Worm (Caenorhabditis elegans) whole organism, midembryonic: ENCODE measurements around the gene col-80.

Experiments
- T22C8.4 ChIP-seq: fragments of 200-800 bp; sonication (Bioruptor generic); IDR thresholded peaks from 2 replicates; pipeline ENCODE4 v1.3.6; 2022; ENCODE audit warnings: missing genetic modification characterization, missing compliant biosample characterization
- cog-1 ChIP-seq: sonication (generic microtip); optimal IDR thresholded peaks from 2 replicates; lab custom pipeline; 2016; ENCODE audit warnings: missing genetic modification characterization, missing compliant biosample characterization
- flt-1 ChIP-seq: fragments of 200-800 bp; sonication (Bioruptor generic); IDR thresholded peaks from 2 replicates; pipeline ENCODE4 v1.3.6; 2022; ENCODE audit warnings: missing genetic modification characterization, missing compliant biosample characterization
- klf-2 ChIP-seq: fragments of 200-800 bp; sonication (Bioruptor generic); conservative IDR thresholded peaks from 2 replicates; pipeline ENCODE4 v1.3.6; 2022; ENCODE audit warnings: missing genetic modification reagents, missing genetic modification characterization, missing compliant biosample characterization
- med-1 ChIP-seq: sonication (generic microtip); optimal IDR thresholded peaks from 2 replicates; lab custom pipeline; 2017; ENCODE audit warnings: missing genetic modification characterization, mild to moderate bottlenecking, missing compliant biosample characterization, antibody characterized with exemption, missing genetic modification reagents; ENCODE audit not compliant: insufficient read depth
- ref-1 ChIP-seq: fragments of 200-800 bp; sonication (Bioruptor generic); conservative IDR thresholded peaks from 2 replicates; pipeline ENCODE4 v1.3.6; 2022; ENCODE audit warnings: missing genetic modification reagents, missing genetic modification characterization, missing compliant biosample characterization
- tab-1 ChIP-seq: fragments of 200-800 bp; sonication (Bioruptor generic); IDR thresholded peaks from 2 replicates; pipeline ENCODE4 v1.3.6; 2022; ENCODE audit warnings: missing genetic modification characterization, missing compliant biosample characterization
- ztf-23 ChIP-seq: fragments of 200-800 bp; sonication (Bioruptor generic); IDR thresholded peaks from 2 replicates; pipeline ENCODE4 v1.3.6; 2022; ENCODE audit warnings: missing genetic modification reagents, missing genetic modification characterization, missing compliant biosample characterization
- ztf-29 ChIP-seq: fragments of 200-800 bp; sonication (Bioruptor generic); IDR thresholded peaks from 2 replicates; pipeline ENCODE4 v1.3.6; 2022; ENCODE audit warnings: missing genetic modification reagents, missing genetic modification characterization, missing compliant biosample characterization

col-80 gene

ce11 chrII:10706901-10707300, at the start of gene col-80:
TSS of gene col-80 (plus strand) at chrII:10707201.
- TF ChIP-seq ztf-29 (GFP tag; lab: Robert Waterston, UW) (no peak), T22C8.4 (no peak), ztf-23 (no peak), cog-1 (tag; lab: Kevin White, UChicago) (no peak), flt-1 (no peak), tab-1 (GFP tag; lab: Robert Waterston, UW) (no peak), ref-1 (GFP tag; lab: Robert Waterston, UW) (no peak), klf-2 (GFP tag; lab: Robert Waterston, UW) (no peak), med-1 (GFP tag; lab: Kevin White, UChicago) (no peak)

ce11 chrII:10657632-10658108, 49.3 kb upstream of the col-80 start, which contains the start of gene lact-3:
TSS of gene lact-3 (minus strand) at chrII:10657682.
- TF ChIP-seq T22C8.4 (no peak), cog-1 (tag; lab: Kevin White, UChicago) (no peak), tab-1 (GFP tag; lab: Robert Waterston, UW) (no peak), flt-1 (no peak), med-1 (GFP tag; lab: Kevin White, UChicago) (no peak), ref-1 (GFP tag; lab: Robert Waterston, UW) (no peak), klf-2 (GFP tag; lab: Robert Waterston, UW) (no peak), ztf-29 (GFP tag; lab: Robert Waterston, UW) (no peak), ztf-23 (no peak)

ce11 chrII:10658576-10659256, 48.3 kb upstream of the col-80 start, which contains the start of the genes snu-13 and rsp-7:
TSS of gene snu-13 (minus strand) at chrII:10658626.
TSS of gene rsp-7 (plus strand) at chrII:10659206.
- TF ChIP-seq med-1 (GFP tag; lab: Kevin White, UChicago) (no peak), ztf-29 (GFP tag; lab: Robert Waterston, UW) (no peak), ztf-23 (no peak), cog-1 (tag; lab: Kevin White, UChicago) (peak; percentile 45), flt-1 (no peak), ref-1 (GFP tag; lab: Robert Waterston, UW) (no peak), tab-1 (GFP tag; lab: Robert Waterston, UW) (no peak), T22C8.4 (no peak), klf-2 (GFP tag; lab: Robert Waterston, UW) (no peak)

ce11 chrII:10659585-10659984, 47.4 kb upstream of the col-80 start:
- TF ChIP-seq flt-1 (no peak), med-1 (GFP tag; lab: Kevin White, UChicago) (no peak), ref-1 (GFP tag; lab: Robert Waterston, UW) (no peak), ztf-23 (no peak), klf-2 (GFP tag; lab: Robert Waterston, UW) (no peak), ztf-29 (GFP tag; lab: Robert Waterston, UW) (no peak)

- TF ChIP-seq med-1 (GFP tag; lab: Kevin White, UChicago), result no peak
- TF ChIP-seq cog-1 (tag; lab: Kevin White, UChicago), result no peak
- no peak for TF ChIP-seq ref-1 (GFP tag; lab: Robert Waterston, UW)
These were observed 46.1 kb upstream of the col-80 start, which contains the start of gene marc-2 for ce11 chrII:10660892-10661291. TSS of gene marc-2 (minus strand) at chrII:10660992.

- TF ChIP-seq T22C8.4 (no peak), flt-1 (no peak), klf-2 (GFP tag; lab: Robert Waterston, UW) (no peak), ztf-29 (GFP tag; lab: Robert Waterston, UW) (no peak), tab-1 (GFP tag; lab: Robert Waterston, UW) (no peak), ref-1 (GFP tag; lab: Robert Waterston, UW) (no peak), ztf-23 (no peak), med-1 (GFP tag; lab: Kevin White, UChicago) (no peak), cog-1 (tag; lab: Kevin White, UChicago) (no peak)
These were observed 45.4 kb upstream of the col-80 start for ce11 chrII:10661448-10662064.

- TF ChIP-seq flt-1, result 0 out of 2 replicates have a peak, but pooled peaks have one; percentile 35
- no peak for TF ChIP-seq ztf-29 (GFP tag; lab: Robert Waterston, UW)
- no peak for TF ChIP-seq med-1 (GFP tag; lab: Kevin White, UChicago)
- TF ChIP-seq ref-1 (GFP tag; lab: Robert Waterston, UW), result no peak
- TF ChIP-seq ztf-23, result no peak
- TF ChIP-seq klf-2 (GFP tag; lab: Robert Waterston, UW), result no peak
- TF ChIP-seq tab-1 (GFP tag; lab: Robert Waterston, UW), result no peak
These were observed 44.7 kb upstream of the col-80 start for ce11 chrII:10662279-10662678.

- TF ChIP-seq ztf-23, result no peak
- TF ChIP-seq ref-1 (GFP tag; lab: Robert Waterston, UW), result no peak
- TF ChIP-seq cog-1 (tag; lab: Kevin White, UChicago), result no peak
- TF ChIP-seq T22C8.4, result no peak
These were observed 44.3 kb upstream of the col-80 start, which contains the start of gene D2089.8 for ce11 chrII:10662698-10663097. TSS of gene D2089.8 (minus strand) at chrII:10662781.

- TF ChIP-seq ref-1 (GFP tag; lab: Robert Waterston, UW) (no peak), ztf-29 (GFP tag; lab: Robert Waterston, UW) (no peak), med-1 (GFP tag; lab: Kevin White, UChicago) (no peak), T22C8.4 (no peak), flt-1 (no peak), tab-1 (GFP tag; lab: Robert Waterston, UW) (no peak), ztf-23 (no peak)
These were observed 42.0 kb upstream of the col-80 start, which contains the start of gene D2089.3 for ce11 chrII:10665031-10665430. TSS of gene D2089.3 (minus strand) at chrII:10665131.
